Worm (Caenorhabditis elegans) whole organism, L2 larva: ENCODE measurements around the gene T26A8.3.
A peak's percentile ranks its signal among the peaks of the same experiment; 100 is the strongest.

Source experiments
- C34F6.9 ChIP-seq: fragments of 150-350 bp; optimal IDR thresholded peaks from 2 replicates; lab custom pipeline; 2014; ENCODE audit warnings: missing biosample characterization, missing genetic modification characterization
- F13H6.1 ChIP-seq: sonication (generic microtip); optimal IDR thresholded peaks from 2 replicates; lab custom pipeline; 2016; ENCODE audit warnings: missing genetic modification characterization, missing compliant biosample characterization
- R02D3.7 ChIP-seq: fragments of 150-350 bp; optimal IDR thresholded peaks from 2 replicates; lab custom pipeline; 2014; ENCODE audit warnings: missing biosample characterization, missing genetic modification characterization
- Y55F3AM.14 ChIP-seq: fragments of 200-800 bp; sonication (Bioruptor generic); optimal IDR thresholded peaks from 2 replicates; lab custom pipeline; 2018; ENCODE audit warnings: mild to moderate bottlenecking, missing genetic modification characterization, missing compliant biosample characterization
- ZK546.5 ChIP-seq: sonication (generic microtip); optimal IDR thresholded peaks from 2 replicates; lab custom pipeline; 2017; ENCODE audit warnings: missing biosample characterization, missing genetic modification characterization
- alr-1 ChIP-seq: fragments of 150-350 bp; optimal IDR thresholded peaks from 2 replicates; lab custom pipeline; 2014; ENCODE audit warnings: missing biosample characterization, missing genetic modification characterization
- aly-2 ChIP-seq: fragments of 150-350 bp; optimal IDR thresholded peaks from 2 replicates; lab custom pipeline; 2014; ENCODE audit warnings: missing biosample characterization, missing genetic modification characterization
- ama-1 ChIP-seq: fragments of 150-350 bp; optimal IDR thresholded peaks from 2 replicates; lab custom pipeline; 2018; ENCODE audit warnings: inconsistent platforms
- blmp-1 ChIP-seq: sonication (generic microtip); optimal IDR thresholded peaks from 2 replicates; lab custom pipeline; 2017; ENCODE audit warnings: missing genetic modification characterization, mild to moderate bottlenecking, missing compliant biosample characterization, antibody characterized with exemption, moderate library complexity; ENCODE audit not compliant: insufficient read depth
- ceh-16 ChIP-seq: fragments of 150-350 bp; optimal IDR thresholded peaks from 2 replicates; lab custom pipeline; 2014; ENCODE audit warnings: missing biosample characterization, missing genetic modification characterization
- ceh-82 ChIP-seq: fragments of 150-350 bp; optimal IDR thresholded peaks from 2 replicates; lab custom pipeline; 2014; ENCODE audit warnings: missing biosample characterization, missing genetic modification characterization
- crh-2 ChIP-seq: sonication (generic microtip); optimal IDR thresholded peaks from 2 replicates; lab custom pipeline; 2017; ENCODE audit warnings: missing biosample characterization, missing genetic modification characterization
- dmd-4 ChIP-seq: sonication (generic microtip); optimal IDR thresholded peaks from 2 replicates; lab custom pipeline; 2017; ENCODE audit warnings: missing biosample characterization, missing genetic modification characterization
- egl-27 ChIP-seq: sonication (generic microtip); optimal IDR thresholded peaks from 3 replicates; lab custom pipeline; 2017; ENCODE audit warnings: missing biosample characterization, missing genetic modification reagents, missing genetic modification characterization
- elt-1 ChIP-seq: fragments of 150-350 bp; optimal IDR thresholded peaks from 2 replicates; lab custom pipeline; 2014; ENCODE audit warnings: missing biosample characterization, missing genetic modification characterization
- elt-3 ChIP-seq: sonication (generic microtip); optimal IDR thresholded peaks from 2 replicates; lab custom pipeline; 2017; ENCODE audit warnings: missing biosample characterization, missing genetic modification characterization
- fos-1 ChIP-seq: fragments of 150-350 bp; optimal IDR thresholded peaks from 2 replicates; lab custom pipeline; 2014; ENCODE audit warnings: missing biosample characterization, missing genetic modification characterization
- gmeb-1 ChIP-seq: fragments of 150-350 bp; optimal IDR thresholded peaks from 2 replicates; lab custom pipeline; 2014; ENCODE audit warnings: missing biosample characterization, missing genetic modification characterization
- lin-11 ChIP-seq: fragments of 150-350 bp; sonication (generic microtip); optimal IDR thresholded peaks from 2 replicates; lab custom pipeline; 2014; ENCODE audit warnings: missing biosample characterization, missing genetic modification characterization, inconsistent platforms, mixed read lengths
- lin-13 ChIP-seq: fragments of 150-350 bp; optimal IDR thresholded peaks from 2 replicates; lab custom pipeline; 2014; ENCODE audit warnings: missing biosample characterization, missing genetic modification reagents, missing genetic modification characterization
- lin-39 ChIP-seq: fragments of 150-350 bp; optimal IDR thresholded peaks from 2 replicates; lab custom pipeline; 2014; ENCODE audit warnings: missing biosample characterization, missing genetic modification reagents, missing genetic modification characterization
- lsy-2 ChIP-seq, 2 experiments: fragments of 150-350 bp in 1 of 2; sonication (generic microtip) in 1 of 2; optimal IDR thresholded peaks; 2 replicates each; lab custom pipeline; 2014 to 2017; ENCODE audit warnings: missing biosample characterization in 2 of 2, missing genetic modification characterization in 2 of 2
- mab-5 ChIP-seq: fragments of 150-350 bp; optimal IDR thresholded peaks from 2 replicates; lab custom pipeline; 2014; ENCODE audit warnings: missing biosample characterization, missing genetic modification characterization
- mbf-1 ChIP-seq: sonication (generic microtip); optimal IDR thresholded peaks from 2 replicates; lab custom pipeline; 2017; ENCODE audit warnings: missing biosample characterization, missing genetic modification characterization
- mdl-1 ChIP-seq, 2 experiments: fragments of 150-350 bp in 1 of 2; sonication (generic microtip) in 1 of 2; optimal IDR thresholded peaks; 2 replicates each; lab custom pipeline; 2017; ENCODE audit warnings: missing biosample characterization in 2 of 2, missing genetic modification characterization in 2 of 2
- nhr-10 ChIP-seq: sonication (generic microtip); optimal IDR thresholded peaks from 2 replicates; lab custom pipeline; 2017; ENCODE audit warnings: missing biosample characterization, missing genetic modification characterization
- nhr-11 ChIP-seq: fragments of 150-350 bp; optimal IDR thresholded peaks from 2 replicates; lab custom pipeline; 2014; ENCODE audit warnings: missing biosample characterization, missing genetic modification characterization
- nhr-12 ChIP-seq: fragments of 150-350 bp; optimal IDR thresholded peaks from 2 replicates; lab custom pipeline; 2014; ENCODE audit warnings: missing biosample characterization, missing genetic modification characterization
- nhr-129 ChIP-seq: fragments of 150-350 bp; optimal IDR thresholded peaks from 2 replicates; lab custom pipeline; 2014; ENCODE audit warnings: missing biosample characterization, missing genetic modification characterization
- nhr-21 ChIP-seq: fragments of 150-350 bp; optimal IDR thresholded peaks from 2 replicates; lab custom pipeline; 2014; ENCODE audit warnings: missing biosample characterization, missing genetic modification characterization
- nhr-23 ChIP-seq: fragments of 150-350 bp; optimal IDR thresholded peaks from 2 replicates; lab custom pipeline; 2014; ENCODE audit warnings: missing biosample characterization, missing genetic modification reagents, missing genetic modification characterization
- nhr-237 ChIP-seq: fragments of 150-350 bp; optimal IDR thresholded peaks from 2 replicates; lab custom pipeline; 2014; ENCODE audit warnings: missing biosample characterization, missing genetic modification characterization
- nhr-25 ChIP-seq: fragments of 150-350 bp; sonication (generic microtip); optimal IDR thresholded peaks from 3 replicates; lab custom pipeline; 2014; ENCODE audit warnings: missing biosample characterization, missing genetic modification characterization
- nhr-6 ChIP-seq: fragments of 150-350 bp; optimal IDR thresholded peaks from 2 replicates; lab custom pipeline; 2014; ENCODE audit warnings: missing biosample characterization, missing genetic modification characterization
- nhr-77 ChIP-seq: fragments of 150-350 bp; optimal IDR thresholded peaks from 2 replicates; lab custom pipeline; 2014; ENCODE audit warnings: missing biosample characterization, missing genetic modification characterization
- peb-1 ChIP-seq: fragments of 150-350 bp; optimal IDR thresholded peaks from 2 replicates; lab custom pipeline; 2014; ENCODE audit warnings: missing biosample characterization, missing genetic modification characterization
- sem-4 ChIP-seq: fragments of 150-350 bp; optimal IDR thresholded peaks from 2 replicates; lab custom pipeline; 2014; ENCODE audit warnings: missing biosample characterization, missing genetic modification reagents, missing genetic modification characterization
- sma-3 ChIP-seq: sonication (generic microtip); optimal IDR thresholded peaks from 2 replicates; lab custom pipeline; 2016; ENCODE audit warnings: missing genetic modification reagents, missing genetic modification characterization, missing compliant biosample characterization
- sma-9 ChIP-seq, 2 experiments: fragments of 150-350 bp in 1 of 2; sonication (generic microtip) in 1 of 2; optimal IDR thresholded peaks; 2 replicates each; lab custom pipeline; 2014 to 2016; ENCODE audit warnings: missing genetic modification characterization in 2 of 2, mild to moderate bottlenecking in 1 of 2, missing biosample characterization in 1 of 2, missing compliant biosample characterization in 1 of 2, missing genetic modification reagents in 1 of 2, moderate library complexity in 1 of 2
- snpc-4 ChIP-seq: fragments of 150-350 bp; optimal IDR thresholded peaks from 2 replicates; lab custom pipeline; 2014; ENCODE audit warnings: missing biosample characterization, missing genetic modification characterization
- unc-39 ChIP-seq: fragments of 150-350 bp; optimal IDR thresholded peaks from 2 replicates; lab custom pipeline; 2014; ENCODE audit warnings: missing biosample characterization, missing genetic modification characterization
- unc-55 ChIP-seq: fragments of 150-350 bp; sonication (generic microtip); optimal IDR thresholded peaks from 3 replicates; lab custom pipeline; 2014; ENCODE audit warnings: missing biosample characterization, missing genetic modification reagents, missing genetic modification characterization
- unc-62 ChIP-seq: fragments of 150-350 bp; optimal IDR thresholded peaks from 2 replicates; lab custom pipeline; 2014; ENCODE audit warnings: missing biosample characterization, missing genetic modification reagents, missing genetic modification characterization
- zag-1 ChIP-seq: fragments of 150-350 bp; optimal IDR thresholded peaks from 2 replicates; lab custom pipeline; 2014; ENCODE audit warnings: missing biosample characterization, missing genetic modification characterization
- ztf-1 ChIP-seq: fragments of 200-800 bp; sonication (Bioruptor generic); conservative IDR thresholded peaks from 2 replicates; pipeline ENCODE4 v1.3.6; 2022; ENCODE audit warnings: missing genetic modification characterization, missing compliant biosample characterization
- ztf-11 ChIP-seq: sonication (generic microtip); optimal IDR thresholded peaks from 2 replicates; lab custom pipeline; 2017; ENCODE audit warnings: missing biosample characterization, missing genetic modification characterization
- ztf-4 ChIP-seq: fragments of 150-350 bp; optimal IDR thresholded peaks from 2 replicates; lab custom pipeline; 2014; ENCODE audit warnings: missing biosample characterization, missing genetic modification characterization

The T26A8.3 gene

DNA sequence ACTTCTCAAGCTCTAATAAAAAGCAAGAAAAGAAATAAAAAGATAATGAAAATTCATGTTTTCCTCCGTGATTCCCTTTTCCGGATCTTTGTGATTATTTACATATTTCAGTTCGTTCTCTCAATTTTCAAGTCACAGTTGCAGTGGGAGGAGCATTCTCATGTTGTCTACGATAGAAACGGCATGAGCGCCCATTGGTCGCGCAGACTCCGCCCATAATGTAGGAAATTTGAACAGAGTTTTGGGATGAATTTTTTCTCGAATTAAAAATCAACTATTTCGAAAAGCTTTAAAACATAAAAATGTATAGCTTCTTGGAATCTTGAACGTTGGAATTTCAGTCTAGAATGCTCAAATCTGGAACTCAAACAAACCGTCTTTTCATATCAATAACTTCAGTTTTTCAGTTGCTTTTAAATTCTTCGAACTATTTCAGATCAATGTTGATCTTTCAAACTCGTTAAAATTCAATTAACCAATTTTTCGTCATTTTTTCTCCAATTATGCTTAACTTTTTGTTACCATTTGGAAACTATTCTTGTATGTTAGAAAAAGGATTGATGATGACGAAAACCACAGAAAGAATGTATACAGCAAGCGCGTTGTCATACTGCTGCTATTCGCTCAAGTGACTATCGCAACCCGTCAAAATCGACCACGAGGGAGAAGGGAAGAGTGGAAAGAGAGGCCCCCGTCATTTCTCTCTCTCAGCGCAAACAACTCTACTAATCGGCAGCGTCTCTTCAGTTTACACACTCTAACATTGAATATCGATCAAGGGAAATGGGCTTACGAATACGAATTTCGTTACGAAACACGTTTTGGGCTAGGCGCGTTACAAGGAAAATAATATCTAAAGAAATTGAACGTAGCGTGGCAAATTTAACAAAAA, 5.4 kb upstream of the T26A8.3 start (continued):
- TF ChIP-seq nhr-21 (tag; lab: Kevin White, UChicago) = peak; percentile 68
- peak; percentile 84 for TF ChIP-seq egl-27
- TF ChIP-seq, all 48 proteins: peak for 30

DNA sequence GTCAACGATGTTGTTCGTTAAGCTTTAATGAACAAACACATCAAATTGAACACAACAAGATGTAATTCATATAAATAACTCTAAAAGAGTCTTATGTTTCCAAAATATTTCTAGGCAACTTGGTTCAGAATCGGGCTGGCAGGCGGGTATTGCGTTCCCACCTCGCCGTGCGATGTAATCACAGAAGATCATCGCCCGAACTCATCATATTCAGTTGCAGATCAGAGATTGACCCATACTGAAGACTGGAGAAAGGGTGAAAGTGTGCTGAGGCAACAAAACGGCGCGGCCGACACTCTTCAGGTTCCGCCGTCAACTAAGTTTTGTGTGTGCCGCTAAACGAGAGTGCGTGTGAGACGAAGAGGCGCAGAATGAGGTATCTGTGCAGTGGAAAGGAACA, 2.1 kb upstream of the T26A8.3 start:
- TF ChIP-seq lin-39 (tag; lab: Kevin White, UChicago) = no peak
- peak; percentile 77 for TF ChIP-seq gmeb-1 (tag; lab: Kevin White, UChicago)
- TF ChIP-seq elt-3 = no peak
- TF ChIP-seq unc-62 (GFP tag; lab: Kevin White, UChicago) = no peak
- TF ChIP-seq ztf-4 (tag; lab: Kevin White, UChicago) = peak; percentile 46
- TF ChIP-seq R02D3.7 (tag; lab: Kevin White, UChicago) = peak; percentile 39
- TF ChIP-seq Y55F3AM.14 (GFP tag; lab: Kevin White, UChicago) = peak; percentile 81
- TF ChIP-seq ZK546.5 (tag; lab: Kevin White, UChicago) = no peak
- peak; percentile 98 for TF ChIP-seq ama-1
- peak; percentile 44 for TF ChIP-seq sem-4 (tag; lab: Kevin White, UChicago)
- TF ChIP-seq ztf-11 (tag; lab: Kevin White, UChicago) = no peak
- peak; percentile 60 for TF ChIP-seq C34F6.9
- TF ChIP-seq nhr-11 (tag; lab: Kevin White, UChicago) = no peak
- TF ChIP-seq sma-3 = peak; percentile 95
- peak; percentile 50 for TF ChIP-seq nhr-6 (tag; lab: Kevin White, UChicago)
- TF ChIP-seq egl-27 = peak; percentile 68
- TF ChIP-seq nhr-129 (tag; lab: Kevin White, UChicago) = peak; percentile 66
- TF ChIP-seq nhr-10 = peak; percentile 27
- TF ChIP-seq elt-1 (tag; lab: Kevin White, UChicago) = no peak
- TF ChIP-seq unc-39 (tag; lab: Kevin White, UChicago) = no peak
- TF ChIP-seq ceh-82 (tag; lab: Kevin White, UChicago) = no peak
- peak; percentile 61 for TF ChIP-seq unc-55 (GFP tag; lab: Kevin White, UChicago)
- TF ChIP-seq ztf-1 (GFP tag; lab: Robert Waterston, UW) = no peak
- TF ChIP-seq crh-2 (tag; lab: Kevin White, UChicago) = peak; percentile 72
- TF ChIP-seq mbf-1 (tag; lab: Kevin White, UChicago) = no peak
- TF ChIP-seq mdl-1 (tag; optimal IDR thresholded peaks at IDR 0.05; lab: Kevin White, UChicago) = peak in 1 of 2 experiments; percentile 39
- TF ChIP-seq lsy-2 (tag; optimal IDR thresholded peaks at IDR 0.05; lab: Kevin White, UChicago) = peak; percentile 82 to 88
- TF ChIP-seq fos-1 (tag; lab: Kevin White, UChicago) = peak; percentile 86
- peak; percentile 69 for TF ChIP-seq lin-11 (tag; lab: Kevin White, UChicago)
- no peak for TF ChIP-seq alr-1 (tag; lab: Kevin White, UChicago)
- peak; percentile 45 for TF ChIP-seq ceh-16 (tag; lab: Kevin White, UChicago)
- no peak for TF ChIP-seq nhr-12
- no peak for TF ChIP-seq dmd-4 (tag; lab: Kevin White, UChicago)
- TF ChIP-seq mab-5 = peak; percentile 51
- TF ChIP-seq lin-13 = peak; percentile 65
- TF ChIP-seq blmp-1 (tag; lab: Kevin White, UChicago) = peak; percentile 76
- peak; percentile 61 for TF ChIP-seq nhr-25 (tag; lab: Kevin White, UChicago)
- peak; percentile 18 for TF ChIP-seq nhr-77 (tag; lab: Kevin White, UChicago)
- no peak for TF ChIP-seq nhr-237 (tag; lab: Kevin White, UChicago)
- peak; percentile 78 for TF ChIP-seq nhr-21 (tag; lab: Kevin White, UChicago)
- TF ChIP-seq snpc-4 (tag; lab: Kevin White, UChicago) = peak; percentile 99
- TF ChIP-seq nhr-23 = no peak
- TF ChIP-seq peb-1 = no peak
- TF ChIP-seq aly-2 (tag; lab: Kevin White, UChicago) = no peak
- TF ChIP-seq F13H6.1 (tag; lab: Kevin White, UChicago) = peak; percentile 81
- no peak for TF ChIP-seq zag-1
- peak; percentile 89 for TF ChIP-seq sma-9 (GFP tag; optimal IDR thresholded peaks at IDR 0.05; lab: Kevin White, UChicago)
- no peak for TF ChIP-seq sma-9 (tag; optimal IDR thresholded peaks at IDR 0.05; lab: Kevin White, UChicago)
